Worm (Caenorhabditis elegans): ENCODE results near the gene lig-4.

Gene lig-4

DNA sequence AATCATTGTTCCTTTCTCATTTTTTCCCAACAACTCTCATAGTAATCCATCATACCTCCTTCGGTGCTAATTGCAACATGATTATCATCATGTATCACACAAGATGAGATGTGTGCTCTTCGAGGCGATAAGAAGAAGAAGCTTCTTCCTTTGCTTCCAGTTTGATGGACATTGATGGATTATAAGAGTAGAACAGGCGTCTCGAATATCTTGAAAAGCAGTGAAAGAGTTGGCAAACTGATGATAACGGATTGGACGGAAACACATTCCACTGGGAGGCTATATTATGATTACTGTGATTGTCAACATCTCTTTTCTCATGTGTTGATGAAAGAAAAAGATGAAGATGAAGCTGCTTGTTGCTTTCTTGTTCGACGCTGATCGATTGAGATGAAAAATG is 38.6 kb downstream of the lig-4 start:
- TF ChIP-seq hlh-11 (tag; optimal IDR thresholded peaks at IDR 0.05) (peak; percentile 1), nhr-237 (tag; optimal IDR thresholded peaks at IDR 0.05) (no peak), unc-62 (GFP tag; optimal IDR thresholded peaks at IDR 0.05 in 1 of 2) (peak in 1 of 2 experiments; percentile 48), unc-62 (tag; optimal IDR thresholded peaks at IDR 0.05) (no peak), daf-16 (GFP tag; optimal IDR thresholded peaks at IDR 0.05) (peak in 1 of 2 experiments; percentile 77), daf-16 (tag; optimal IDR thresholded peaks at IDR 0.05) (no peak)

- TF ChIP-seq Y75B8A.6 (GFP tag; IDR thresholded peaks at IDR 0.05) (no peak), attf-4 (tag; optimal IDR thresholded peaks at IDR 0.05) (no peak), F26F4.8 (GFP tag; conservative IDR thresholded peaks at IDR 0.05) (no peak), lin-1 (GFP tag; IDR thresholded peaks at IDR 0.05) (no peak), ceh-44 (GFP tag; IDR thresholded peaks at IDR 0.05) (no peak), dmd-6 (GFP tag; IDR thresholded peaks at IDR 0.05) (no peak), lin-39 (tag; optimal IDR thresholded peaks at IDR 0.05) (no peak), nhr-28 (tag; optimal IDR thresholded peaks at IDR 0.05) (no peak), F10B5.3 (tag; optimal IDR thresholded peaks at IDR 0.05) (no peak), zip-11 (GFP tag; IDR thresholded peaks at IDR 0.05) (no peak), pqm-1 (tag; optimal IDR thresholded peaks at IDR 0.05) (no peak), zag-1 (tag; optimal IDR thresholded peaks at IDR 0.05) (no peak), F44E2.7 (GFP tag; IDR thresholded peaks at IDR 0.05) (no peak), mes-2 (tag; optimal IDR thresholded peaks at IDR 0.05; ENCODE audit: poor library complexity, severe bottlenecking) (no peak), nhr-10 (tag; optimal IDR thresholded peaks at IDR 0.05) (no peak)
Measured at ce11 chrIII:7561872-7562271, 40.6 kb downstream of the lig-4 start, which contains the start of gene lgc-12. TSS of gene lgc-12 (plus strand) at chrIII:7562172.

- no peak for TF ChIP-seq duxl-1 (tag; optimal IDR thresholded peaks at IDR 0.05; ENCODE audit: poor library complexity)
- TF ChIP-seq nhr-77 (tag; optimal IDR thresholded peaks at IDR 0.05) = no peak
- TF ChIP-seq egl-27 (tag; optimal IDR thresholded peaks at IDR 0.05) = no peak
- TF ChIP-seq ceh-32 (tag; optimal IDR thresholded peaks at IDR 0.05; ENCODE audit: poor library complexity) = no peak
- TF ChIP-seq lir-3 (tag; optimal IDR thresholded peaks at IDR 0.05) = no peak
- TF ChIP-seq nhr-76 (tag; optimal IDR thresholded peaks at IDR 0.05) = no peak
- no peak for TF ChIP-seq mep-1 (tag; optimal IDR thresholded peaks at IDR 0.05)
- no peak for TF ChIP-seq rbr-2 (tag; optimal IDR thresholded peaks at IDR 0.05)
- no peak for TF ChIP-seq snpc-4 (tag; optimal IDR thresholded peaks at IDR 0.05)
- TF ChIP-seq saeg-2 (GFP tag; IDR thresholded peaks at IDR 0.05) = no peak
- TF ChIP-seq nhr-237 (tag; optimal IDR thresholded peaks at IDR 0.05) = no peak
- no peak for TF ChIP-seq php-3 (GFP tag; IDR thresholded peaks at IDR 0.05)
- no peak for TF ChIP-seq Y105C5A.15 (GFP tag; IDR thresholded peaks at IDR 0.05)
Measured at ce11 chrIII:7565247-7565646, 44.0 kb downstream of the lig-4 start, which contains the start of gene ttr-8. TSS of gene ttr-8 (minus strand) at chrIII:7565347.

- no peak for TF ChIP-seq nhr-41 (GFP tag; IDR thresholded peaks at IDR 0.05)
- no peak for TF ChIP-seq madf-9 (GFP tag; conservative IDR thresholded peaks at IDR 0.05)
- TF ChIP-seq Y48G9A.11 (GFP tag; IDR thresholded peaks at IDR 0.05) = no peak
- TF ChIP-seq hlh-11 (tag; optimal IDR thresholded peaks at IDR 0.05) = no peak
- no peak for TF ChIP-seq lin-38 (GFP tag; IDR thresholded peaks at IDR 0.05)
- no peak for TF ChIP-seq dmd-8 (GFP tag; IDR thresholded peaks at IDR 0.05)
- no peak for TF ChIP-seq mdt-29 (GFP tag; IDR thresholded peaks at IDR 0.05)
- no peak for TF ChIP-seq ceh-32 (tag; optimal IDR thresholded peaks at IDR 0.05; ENCODE audit: poor library complexity)
- TF ChIP-seq lin-39 (tag; optimal IDR thresholded peaks at IDR 0.05) = no peak
- no peak for TF ChIP-seq nhr-11 (tag; optimal IDR thresholded peaks at IDR 0.05)
- no peak for TF ChIP-seq php-3 (GFP tag; IDR thresholded peaks at IDR 0.05)
Measured at ce11 chrIII:7566098-7566497, 44.8 kb downstream of the lig-4 start, which contains the start of gene ttr-32. TSS of gene ttr-32 (plus strand) at chrIII:7566411.

Data from whole organism, L4 larva.